Worm (Caenorhabditis elegans) whole organism, early embryonic: Measurements from ENCODE around the gene C35B1.4.

ENCODE experiments used
- B0310.2 ChIP-seq: sonication (generic microtip); optimal IDR thresholded peaks from 2 replicates; lab custom pipeline; 2016; ENCODE audit warnings: mild to moderate bottlenecking, missing genetic modification characterization, missing compliant biosample characterization
- F13C5.2 ChIP-seq: sonication (generic microtip); optimal IDR thresholded peaks from 2 replicates; lab custom pipeline; 2017; ENCODE audit warnings: mild to moderate bottlenecking, missing genetic modification characterization, inconsistent platforms, missing compliant biosample characterization
- aly-1 ChIP-seq: sonication (generic microtip); optimal IDR thresholded peaks from 2 replicates; lab custom pipeline; 2016; ENCODE audit warnings: missing genetic modification characterization, missing compliant biosample characterization
- ama-1 ChIP-seq: fragments of 150-350 bp; optimal IDR thresholded peaks from 2 replicates; lab custom pipeline; 2014
- ceh-13 ChIP-seq: fragments of 200-800 bp; sonication (Bioruptor generic); optimal IDR thresholded peaks from 2 replicates; lab custom pipeline; 2018; ENCODE audit warnings: mild to moderate bottlenecking, missing genetic modification characterization, missing compliant biosample characterization
- ceh-36 ChIP-seq: sonication (generic microtip); optimal IDR thresholded peaks from 2 replicates; lab custom pipeline; 2016; ENCODE audit warnings: missing genetic modification characterization, inconsistent platforms, missing compliant biosample characterization
- ets-7 ChIP-seq: sonication (generic microtip); optimal IDR thresholded peaks from 2 replicates; lab custom pipeline; 2016; ENCODE audit warnings: missing genotype, missing genetic modification characterization, missing compliant biosample characterization
- flt-1 ChIP-seq: fragments of 200-800 bp; sonication (Bioruptor generic); IDR thresholded peaks from 2 replicates; pipeline ENCODE4 v1.3.6; 2022; ENCODE audit warnings: missing genetic modification characterization, missing compliant biosample characterization
- hmbx-1 ChIP-seq: sonication (generic microtip); optimal IDR thresholded peaks from 2 replicates; lab custom pipeline; 2016; ENCODE audit warnings: mild to moderate bottlenecking, missing genetic modification characterization, missing compliant biosample characterization
- hmg-4 ChIP-seq: fragments of 200-800 bp; sonication (Bioruptor generic); optimal IDR thresholded peaks from 2 replicates; lab custom pipeline; 2018; ENCODE audit warnings: mild to moderate bottlenecking, missing genetic modification characterization, missing compliant biosample characterization
- hnd-1 ChIP-seq: sonication (generic microtip); optimal IDR thresholded peaks from 2 replicates; lab custom pipeline; 2016; ENCODE audit warnings: missing genetic modification characterization, missing compliant biosample characterization
- pes-1 ChIP-seq: fragments of 200-800 bp; sonication (Bioruptor generic); IDR thresholded peaks from 2 replicates; pipeline ENCODE4 v1.3.6; 2022; ENCODE audit warnings: missing genetic modification reagents, missing genetic modification characterization, missing compliant biosample characterization
- scrt-1 ChIP-seq: fragments of 200-800 bp; sonication (Bioruptor generic); IDR thresholded peaks from 2 replicates; pipeline ENCODE4 v1.3.6; 2022; ENCODE audit warnings: missing genetic modification characterization, missing compliant biosample characterization
- sea-1 ChIP-seq: fragments of 200-800 bp; sonication (Bioruptor generic); conservative IDR thresholded peaks from 2 replicates; pipeline ENCODE4 v1.3.6; 2022; ENCODE audit warnings: missing genetic modification characterization, missing compliant biosample characterization
- tbx-11 ChIP-seq: fragments of 200-800 bp; sonication (Bioruptor generic); IDR thresholded peaks from 2 replicates; pipeline ENCODE4 v1.3.6; 2022; ENCODE audit warnings: missing genetic modification characterization, missing compliant biosample characterization
- tbx-37 ChIP-seq: fragments of 200-800 bp; sonication (Bioruptor generic); conservative IDR thresholded peaks from 2 replicates; pipeline ENCODE4 v1.3.6; 2022; ENCODE audit warnings: missing genetic modification reagents, missing genetic modification characterization, missing compliant biosample characterization
- tra-4 ChIP-seq: sonication (generic microtip); optimal IDR thresholded peaks from 2 replicates; lab custom pipeline; 2017; ENCODE audit warnings: missing genetic modification characterization, missing compliant biosample characterization

The C35B1.4 gene

ce11 chrIV:4079514-4079913 lies at the start of gene C35B1.4:
TSS of gene C35B1.4 (plus strand) at chrIV:4079814.
- TF ChIP-seq B0310.2 (tag; lab: Kevin White, UChicago) (no peak), ceh-36 (tag; lab: Kevin White, UChicago) (no peak), aly-1 (tag; lab: Kevin White, UChicago) (no peak), scrt-1 (GFP tag; lab: Robert Waterston, UW) (no peak), ets-7 (tag; lab: Kevin White, UChicago) (no peak), tbx-11 (no peak), hnd-1 (tag; lab: Kevin White, UChicago) (no peak), ama-1 (lab: Kevin White, UChicago) (no peak), ceh-13 (GFP tag; lab: Kevin White, UChicago) (no peak)

ce11 chrIV:4030917-4031599 lies 48.6 kb upstream of the C35B1.4 start:
- no peak for TF ChIP-seq ets-7 (tag; lab: Kevin White, UChicago)
- TF ChIP-seq aly-1 (tag; lab: Kevin White, UChicago): no peak
- no peak for TF ChIP-seq tra-4
- TF ChIP-seq tbx-37: no peak
- TF ChIP-seq ceh-13 (GFP tag; lab: Kevin White, UChicago): no peak
- TF ChIP-seq hnd-1 (tag; lab: Kevin White, UChicago): no peak
- TF ChIP-seq ceh-36 (tag; lab: Kevin White, UChicago): no peak
- TF ChIP-seq tbx-11: no peak
- no peak for TF ChIP-seq hmbx-1 (tag; lab: Kevin White, UChicago)
- TF ChIP-seq B0310.2 (tag; lab: Kevin White, UChicago): no peak
- TF ChIP-seq pes-1 (GFP tag; lab: Robert Waterston, UW): no peak
- no peak for TF ChIP-seq scrt-1 (GFP tag; lab: Robert Waterston, UW)
- TF ChIP-seq F13C5.2: no peak
- no peak for TF ChIP-seq hmg-4
- TF ChIP-seq ama-1 (lab: Kevin White, UChicago): no peak
- no peak for TF ChIP-seq sea-1
- no peak for TF ChIP-seq flt-1 (GFP tag; lab: Robert Waterston, UW)

ce11 chrIV:4032350-4032749 lies 47.3 kb upstream of the C35B1.4 start:
- TF ChIP-seq F13C5.2: no peak
- TF ChIP-seq tra-4: no peak
- TF ChIP-seq tbx-37: no peak
- no peak for TF ChIP-seq ama-1 (lab: Kevin White, UChicago)
- no peak for TF ChIP-seq tbx-11
- TF ChIP-seq hmbx-1 (tag; lab: Kevin White, UChicago): no peak
- no peak for TF ChIP-seq hnd-1 (tag; lab: Kevin White, UChicago)
- no peak for TF ChIP-seq ceh-36 (tag; lab: Kevin White, UChicago)
- TF ChIP-seq sea-1: no peak
- TF ChIP-seq ceh-13 (GFP tag; lab: Kevin White, UChicago): no peak
- no peak for TF ChIP-seq B0310.2 (tag; lab: Kevin White, UChicago)
- TF ChIP-seq scrt-1 (GFP tag; lab: Robert Waterston, UW): no peak

- TF ChIP-seq hnd-1 (tag; lab: Kevin White, UChicago) (no peak), ets-7 (tag; lab: Kevin White, UChicago) (no peak), tra-4 (no peak), pes-1 (GFP tag; lab: Robert Waterston, UW) (no peak), flt-1 (GFP tag; lab: Robert Waterston, UW) (no peak), sea-1 (no peak), hmg-4 (no peak), hmbx-1 (tag; lab: Kevin White, UChicago) (no peak), tbx-11 (no peak), aly-1 (tag; lab: Kevin White, UChicago) (no peak), ceh-13 (GFP tag; lab: Kevin White, UChicago) (no peak), B0310.2 (tag; lab: Kevin White, UChicago) (no peak), F13C5.2 (no peak), tbx-37 (no peak)
These were observed 46.1 kb upstream of the C35B1.4 start for ce11 chrIV:4033490-4033889.

ce11 chrIV:4034883-4035282 lies 44.7 kb upstream of the C35B1.4 start, which contains the start of gene hlh-30:
TSS of gene hlh-30 (minus strand) at chrIV:4034951.
- TF ChIP-seq pes-1 (GFP tag; lab: Robert Waterston, UW) (no peak), ceh-13 (GFP tag; lab: Kevin White, UChicago) (no peak), F13C5.2 (no peak), sea-1 (no peak), hmbx-1 (tag; lab: Kevin White, UChicago) (no peak), tbx-11 (no peak), scrt-1 (GFP tag; lab: Robert Waterston, UW) (no peak), tbx-37 (no peak), tra-4 (no peak), B0310.2 (tag; lab: Kevin White, UChicago) (no peak), hmg-4 (no peak), ceh-36 (tag; lab: Kevin White, UChicago) (no peak), flt-1 (GFP tag; lab: Robert Waterston, UW) (no peak), aly-1 (tag; lab: Kevin White, UChicago) (no peak), hnd-1 (tag; lab: Kevin White, UChicago) (no peak), ets-7 (tag; lab: Kevin White, UChicago) (no peak), ama-1 (lab: Kevin White, UChicago) (no peak)

- TF ChIP-seq hnd-1 (tag; lab: Kevin White, UChicago): no peak
- no peak for TF ChIP-seq ama-1 (lab: Kevin White, UChicago)
- no peak for TF ChIP-seq tbx-11
- no peak for TF ChIP-seq pes-1 (GFP tag; lab: Robert Waterston, UW)
- TF ChIP-seq sea-1: no peak
- no peak for TF ChIP-seq scrt-1 (GFP tag; lab: Robert Waterston, UW)
- no peak for TF ChIP-seq ets-7 (tag; lab: Kevin White, UChicago)
- no peak for TF ChIP-seq hmg-4
- no peak for TF ChIP-seq hmbx-1 (tag; lab: Kevin White, UChicago)
- TF ChIP-seq ceh-13 (GFP tag; lab: Kevin White, UChicago): no peak
- no peak for TF ChIP-seq flt-1 (GFP tag; lab: Robert Waterston, UW)
- no peak for TF ChIP-seq ceh-36 (tag; lab: Kevin White, UChicago)
- no peak for TF ChIP-seq aly-1 (tag; lab: Kevin White, UChicago)
- no peak for TF ChIP-seq tbx-37
- no peak for TF ChIP-seq F13C5.2
- TF ChIP-seq B0310.2 (tag; lab: Kevin White, UChicago): no peak
These were observed 39.6 kb upstream of the C35B1.4 start, which contains the start of gene F35F11.2 for ce11 chrIV:4039984-4040383. TSS of gene F35F11.2 (plus strand) at chrIV:4040284.
